Worm (Caenorhabditis elegans) whole organism, young adult: ENCODE data around the gene oac-7.

Source experiments
- B0019.2 ChIP-seq: fragments of 200-800 bp; sonication (Bioruptor generic); conservative IDR thresholded peaks from 2 replicates; pipeline ENCODE4 v1.3.6; 2022; ENCODE audit warnings: missing genetic modification reagents, missing genetic modification characterization, missing compliant biosample characterization
- B0035.1 ChIP-seq: sonication (generic microtip); optimal IDR thresholded peaks from 2 replicates; lab custom pipeline; 2016; ENCODE audit warnings: missing genetic modification characterization, mild to moderate bottlenecking, missing compliant biosample characterization, missing genotype, missing genetic modification reagents
- C06A6.2 ChIP-seq: fragments of 200-800 bp; sonication (Bioruptor generic); conservative IDR thresholded peaks from 2 replicates; pipeline ENCODE4 v1.3.6; 2022; ENCODE audit warnings: missing genetic modification characterization, missing compliant biosample characterization
- C17E4.6 ChIP-seq: fragments of 200-800 bp; sonication (Bioruptor generic); IDR thresholded peaks from 2 replicates; pipeline ENCODE4 v1.3.6; 2022; ENCODE audit warnings: missing genetic modification reagents, missing genetic modification characterization, missing compliant biosample characterization
- F22D6.2 ChIP-seq: sonication (generic microtip); optimal IDR thresholded peaks from 2 replicates; lab custom pipeline; 2016; ENCODE audit warnings: mild to moderate bottlenecking, missing genetic modification characterization, missing compliant biosample characterization
- F23B12.7 ChIP-seq: sonication (generic microtip); optimal IDR thresholded peaks from 2 replicates; lab custom pipeline; 2017; ENCODE audit warnings: missing genetic modification characterization, mild to moderate bottlenecking, missing compliant biosample characterization, antibody characterized with exemption, moderate library complexity; ENCODE audit not compliant: insufficient read depth
- F33H1.4 ChIP-seq: fragments of 200-800 bp; sonication (Bioruptor generic); IDR thresholded peaks from 2 replicates; pipeline ENCODE4 v1.3.6; 2022; ENCODE audit warnings: missing genetic modification reagents, missing genetic modification characterization, missing compliant biosample characterization
- F37B4.10 ChIP-seq: fragments of 200-800 bp; sonication (Bioruptor generic); IDR thresholded peaks from 2 replicates; pipeline ENCODE4 v1.3.6; 2022; ENCODE audit warnings: missing genetic modification characterization, missing compliant biosample characterization
- F39B2.1 ChIP-seq: fragments of 200-800 bp; sonication (Bioruptor generic); IDR thresholded peaks from 2 replicates; pipeline ENCODE4 v1.3.6; 2022; ENCODE audit warnings: missing genetic modification reagents, missing genetic modification characterization, missing compliant biosample characterization
- F57A8.1 ChIP-seq: fragments of 200-800 bp; sonication (Bioruptor generic); optimal IDR thresholded peaks from 2 replicates; lab custom pipeline; 2018; ENCODE audit warnings: mild to moderate bottlenecking, missing genetic modification characterization, moderate library complexity, missing compliant biosample characterization
- Y53G8AR.9 ChIP-seq: fragments of 200-800 bp; sonication (Bioruptor generic); conservative IDR thresholded peaks from 2 replicates; pipeline ENCODE4 v1.3.6; 2022; ENCODE audit warnings: missing genetic modification reagents, missing genetic modification characterization, missing compliant biosample characterization
- Y56A3A.18 ChIP-seq: fragments of 200-800 bp; sonication (Bioruptor generic); IDR thresholded peaks from 2 replicates; pipeline ENCODE4 v1.3.6; 2022; ENCODE audit warnings: missing genetic modification reagents, missing genetic modification characterization, missing compliant biosample characterization
- Y67H2A.10 ChIP-seq: fragments of 200-800 bp; sonication (Bioruptor generic); conservative IDR thresholded peaks from 2 replicates; pipeline ENCODE4 v1.3.6; 2022; ENCODE audit warnings: missing genetic modification reagents, missing genetic modification characterization, missing compliant biosample characterization
- Y95B8A.8 ChIP-seq: fragments of 200-800 bp; sonication (Bioruptor generic); IDR thresholded peaks from 2 replicates; pipeline ENCODE4 v1.3.6; 2022; ENCODE audit warnings: missing genetic modification reagents, missing genetic modification characterization, missing compliant biosample characterization
- ama-1 ChIP-seq, 3 experiments: fragments of 150-350 bp in 1 of 3; sonication (generic microtip) in 2 of 3; optimal IDR thresholded peaks; 2 replicates each; lab custom pipeline; 2014 to 2018; ENCODE audit warnings: missing biosample characterization in 2 of 3, missing genetic modification characterization in 2 of 3, missing genetic modification reagents in 2 of 3
- aptf-2 ChIP-seq: fragments of 200-800 bp; sonication (Bioruptor generic); conservative IDR thresholded peaks from 2 replicates; pipeline ENCODE4 v1.3.6; 2022; ENCODE audit warnings: missing genetic modification reagents, missing genetic modification characterization, missing compliant biosample characterization
- athp-1 ChIP-seq: sonication (generic microtip); optimal IDR thresholded peaks from 2 replicates; lab custom pipeline; 2017; ENCODE audit warnings: mild to moderate bottlenecking, missing genetic modification characterization, missing compliant biosample characterization
- attf-3 ChIP-seq: fragments of 200-800 bp; sonication (Bioruptor generic); conservative IDR thresholded peaks from 2 replicates; pipeline ENCODE4 v1.3.6; 2022; ENCODE audit warnings: missing genetic modification reagents, missing genetic modification characterization, missing compliant biosample characterization
- attf-6 ChIP-seq: fragments of 200-800 bp; sonication (Bioruptor generic); IDR thresholded peaks from 2 replicates; pipeline ENCODE4 v1.3.6; 2022; ENCODE audit warnings: missing genetic modification reagents, missing genetic modification characterization, missing compliant biosample characterization
- bed-1 ChIP-seq: fragments of 200-800 bp; sonication (Bioruptor generic); IDR thresholded peaks from 2 replicates; pipeline ENCODE4 v1.3.6; 2022; ENCODE audit warnings: missing genetic modification reagents, missing genetic modification characterization, missing compliant biosample characterization
- cebp-1 ChIP-seq, 2 experiments: fragments of 200-800 bp in 1 of 2; sonication (Bioruptor generic) in 1 of 2; sonication (generic microtip) in 1 of 2; IDR thresholded peaks in 1 of 2; optimal IDR thresholded peaks in 1 of 2; 2 replicates each; pipeline versions ENCODE4 v1.3.6 to Lab custom; 2017 to 2022; ENCODE audit warnings: missing compliant biosample characterization in 2 of 2, missing genetic modification characterization in 2 of 2, mild to moderate bottlenecking in 1 of 2, missing genetic modification reagents in 1 of 2, moderate library complexity in 1 of 2
- ceh-27 ChIP-seq: fragments of 200-800 bp; sonication (Bioruptor generic); optimal IDR thresholded peaks from 2 replicates; lab custom pipeline; 2018; ENCODE audit warnings: mild to moderate bottlenecking, missing genetic modification characterization, moderate library complexity, missing compliant biosample characterization
- ceh-58 ChIP-seq: fragments of 200-800 bp; sonication (Bioruptor generic); IDR thresholded peaks from 2 replicates; pipeline ENCODE4 v1.3.6; 2022; ENCODE audit warnings: missing genetic modification characterization, missing compliant biosample characterization
- ceh-79 ChIP-seq: sonication (generic microtip); optimal IDR thresholded peaks from 2 replicates; lab custom pipeline; 2017; ENCODE audit warnings: mild to moderate bottlenecking, missing genetic modification characterization, missing compliant biosample characterization
- ceh-91 ChIP-seq: fragments of 200-800 bp; sonication (Bioruptor generic); IDR thresholded peaks from 2 replicates; pipeline ENCODE4 v1.3.6; 2022; ENCODE audit warnings: missing genetic modification reagents, missing genetic modification characterization, missing compliant biosample characterization
- die-1 ChIP-seq: sonication (generic microtip); optimal IDR thresholded peaks from 2 replicates; lab custom pipeline; 2016; ENCODE audit warnings: missing genotype, mild to moderate bottlenecking, missing genetic modification characterization, missing compliant biosample characterization
- dpff-1 ChIP-seq: sonication (generic microtip); optimal IDR thresholded peaks from 2 replicates; lab custom pipeline; 2017; ENCODE audit warnings: mild to moderate bottlenecking, missing genetic modification characterization, missing compliant biosample characterization
- egrh-3 ChIP-seq: fragments of 200-800 bp; sonication (Bioruptor generic); IDR thresholded peaks from 2 replicates; pipeline ENCODE4 v1.3.6; 2022; ENCODE audit warnings: missing genetic modification reagents, missing genetic modification characterization, missing compliant biosample characterization
- fkh-3 ChIP-seq: sonication (generic microtip); optimal IDR thresholded peaks from 2 replicates; lab custom pipeline; 2016; ENCODE audit warnings: mild to moderate bottlenecking, missing genetic modification characterization, missing compliant biosample characterization
- hsf-1 ChIP-seq: fragments of 200-800 bp; sonication (Bioruptor generic); IDR thresholded peaks from 2 replicates; pipeline ENCODE4 v1.3.6; 2022; ENCODE audit warnings: missing genetic modification reagents, missing genetic modification characterization, missing compliant biosample characterization
- lin-54 ChIP-seq: fragments of 200-800 bp; sonication (Bioruptor generic); optimal IDR thresholded peaks from 2 replicates; lab custom pipeline; 2018; ENCODE audit warnings: mild to moderate bottlenecking, missing genetic modification characterization, missing compliant biosample characterization
- lsy-27 ChIP-seq: sonication (generic microtip); optimal IDR thresholded peaks from 2 replicates; lab custom pipeline; 2017; ENCODE audit warnings: missing genetic modification characterization, mild to moderate bottlenecking, missing compliant biosample characterization, antibody characterized with exemption, missing genotype, borderline replicate concordance; ENCODE audit not compliant: insufficient read depth
- madf-8 ChIP-seq: fragments of 200-800 bp; sonication (Bioruptor generic); conservative IDR thresholded peaks from 2 replicates; pipeline ENCODE4 v1.3.6; 2022; ENCODE audit warnings: missing genetic modification reagents, missing genetic modification characterization, missing compliant biosample characterization
- mel-28 ChIP-seq: sonication (generic microtip); optimal IDR thresholded peaks from 2 replicates; lab custom pipeline; 2016; ENCODE audit warnings: borderline replicate concordance, mild to moderate bottlenecking, missing genetic modification characterization, missing compliant biosample characterization
- nfya-1 ChIP-seq: sonication (generic microtip); optimal IDR thresholded peaks from 2 replicates; lab custom pipeline; 2017; ENCODE audit warnings: antibody characterized with exemption, missing compliant biosample characterization, missing genetic modification characterization, borderline replicate concordance; ENCODE audit not compliant: insufficient read depth
- nhr-27 ChIP-seq: fragments of 200-800 bp; sonication (Bioruptor generic); optimal IDR thresholded peaks from 2 replicates; lab custom pipeline; 2018; ENCODE audit warnings: mild to moderate bottlenecking, missing genetic modification characterization, moderate library complexity, missing compliant biosample characterization
- nhr-80 ChIP-seq: sonication (generic microtip); optimal IDR thresholded peaks from 2 replicates; lab custom pipeline; 2016; ENCODE audit warnings: missing genetic modification characterization, missing compliant biosample characterization
- nhr-90 ChIP-seq: sonication (generic microtip); optimal IDR thresholded peaks from 2 replicates; lab custom pipeline; 2016; ENCODE audit warnings: missing genotype, mild to moderate bottlenecking, missing genetic modification characterization, missing compliant biosample characterization
- rcor-1 ChIP-seq: fragments of 200-800 bp; sonication (Bioruptor generic); IDR thresholded peaks from 2 replicates; pipeline ENCODE4 v1.3.6; 2022; ENCODE audit warnings: missing genetic modification reagents, missing genetic modification characterization, missing compliant biosample characterization
- rpc-1 ChIP-seq, 2 experiments: fragments of 150-350 bp in 1 of 2; sonication (generic microtip) in 1 of 2; optimal IDR thresholded peaks; 2 replicates each; lab custom pipeline; 2014 to 2018; ENCODE audit warnings: missing biosample characterization in 1 of 2, missing genetic modification characterization in 1 of 2, missing genetic modification reagents in 1 of 2, missing genotype in 1 of 2
- tbp1 ChIP-seq: fragments of 200-800 bp; sonication (Bioruptor generic); optimal IDR thresholded peaks from 2 replicates; lab custom pipeline; 2018; ENCODE audit warnings: mild to moderate bottlenecking, missing genetic modification characterization, missing compliant biosample characterization
- tbx-9 ChIP-seq: sonication (generic microtip); optimal IDR thresholded peaks from 2 replicates; lab custom pipeline; 2016; ENCODE audit warnings: borderline replicate concordance, missing genetic modification characterization, inconsistent platforms, missing compliant biosample characterization
- xnd-1 ChIP-seq: sonication (generic microtip); optimal IDR thresholded peaks from 2 replicates; lab custom pipeline; 2016; ENCODE audit warnings: missing genotype, missing genetic modification reagents, missing genetic modification characterization, missing compliant biosample characterization
- ztf-22 ChIP-seq: fragments of 200-800 bp; sonication (Bioruptor generic); optimal IDR thresholded peaks from 2 replicates; lab custom pipeline; 2018; ENCODE audit warnings: mild to moderate bottlenecking, missing genetic modification characterization, moderate library complexity, missing compliant biosample characterization
- ztf-28 ChIP-seq: fragments of 200-800 bp; sonication (Bioruptor generic); IDR thresholded peaks from 2 replicates; pipeline ENCODE4 v1.3.6; 2022; ENCODE audit warnings: missing genetic modification reagents, missing genetic modification characterization, missing compliant biosample characterization
- ztf-3 ChIP-seq: fragments of 200-800 bp; sonication (Bioruptor generic); optimal IDR thresholded peaks from 2 replicates; lab custom pipeline; 2018; ENCODE audit warnings: mild to moderate bottlenecking, missing genetic modification characterization, missing compliant biosample characterization
- ztf-6 ChIP-seq: fragments of 200-800 bp; sonication (Bioruptor generic); IDR thresholded peaks from 2 replicates; pipeline ENCODE4 v1.3.6; 2022; ENCODE audit warnings: missing genetic modification reagents, missing genetic modification characterization, missing compliant biosample characterization

Gene oac-7

ce11 chrV:16355941-16356340 lies 46.3 kb downstream of the oac-7 start (continued):
- TF ChIP-seq attf-3 (GFP tag; lab: Robert Waterston, UW), result peak; percentile 45; the same call in 1 of the 2 replicates
- peak; percentile 81 for TF ChIP-seq C06A6.2 (GFP tag; lab: Robert Waterston, UW)
- 0 out of 2 replicates have a peak, but pooled peaks have one; percentile 12 for TF ChIP-seq ztf-6 (GFP tag; lab: Robert Waterston, UW)
- no peak for TF ChIP-seq madf-8 (GFP tag; lab: Robert Waterston, UW)
- TF ChIP-seq nfya-1 (tag; lab: Kevin White, UChicago), result no peak
- TF ChIP-seq aptf-2 (GFP tag; lab: Robert Waterston, UW), result no peak
- TF ChIP-seq hsf-1, result no peak
- TF ChIP-seq F33H1.4 (GFP tag; lab: Robert Waterston, UW), result no peak; the same call in 1 of the 2 replicates
- 0 out of 2 replicates have a peak, but pooled peaks have one; percentile 9 for TF ChIP-seq ceh-91 (GFP tag; lab: Robert Waterston, UW)
- TF ChIP-seq xnd-1 (tag; lab: Kevin White, UChicago), result no peak
- no peak for TF ChIP-seq Y67H2A.10 (GFP tag; lab: Robert Waterston, UW)
- peak; percentile 78; the same call in 1 of the 2 replicates for TF ChIP-seq Y95B8A.8 (GFP tag; lab: Robert Waterston, UW)
- peak; percentile 43 for TF ChIP-seq mel-28
- TF ChIP-seq nhr-27 (tag; lab: Kevin White, UChicago), result peak; percentile 14
- no peak for TF ChIP-seq bed-1
- TF ChIP-seq ceh-58, result no peak
- TF ChIP-seq F39B2.1 (GFP tag; lab: Robert Waterston, UW), result no peak
- TF ChIP-seq cebp-1 (GFP tag; IDR thresholded peaks at IDR 0.05; lab: Robert Waterston, UW), result no peak
- peak; percentile 89 for TF ChIP-seq cebp-1 (tag; optimal IDR thresholded peaks at IDR 0.05; lab: Kevin White, UChicago)
- peak; percentile 61; the same call in 1 of the 2 replicates for TF ChIP-seq C17E4.6
- peak; percentile 53 for TF ChIP-seq die-1
- no peak for TF ChIP-seq ama-1 (optimal IDR thresholded peaks at IDR 0.05; lab: Kevin White, UChicago)
- TF ChIP-seq ama-1 (GFP tag; optimal IDR thresholded peaks at IDR 0.05; lab: Kevin White, UChicago), result no peak
- TF ChIP-seq ztf-22 (GFP tag; lab: Kevin White, UChicago), result peak; percentile 84
- TF ChIP-seq Y56A3A.18 (GFP tag; lab: Robert Waterston, UW), result peak; percentile 86
- TF ChIP-seq fkh-3 (tag; lab: Kevin White, UChicago), result no peak
- no peak for TF ChIP-seq dpff-1
- TF ChIP-seq athp-1, result peak; percentile 83
- TF ChIP-seq ztf-3, result peak; percentile 23
- peak; percentile 63 for TF ChIP-seq nhr-90 (tag; lab: Kevin White, UChicago)
- peak; percentile 72 for TF ChIP-seq lin-54
- peak; percentile 82 for TF ChIP-seq ceh-27 (GFP tag; lab: Kevin White, UChicago)
- TF ChIP-seq lsy-27 (tag; lab: Kevin White, UChicago), result no peak
- peak; percentile 11 for TF ChIP-seq F22D6.2 (tag; lab: Kevin White, UChicago)
- TF ChIP-seq B0019.2 (GFP tag; lab: Robert Waterston, UW), result no peak
- no peak for TF ChIP-seq ztf-28
- TF ChIP-seq attf-6 (GFP tag; lab: Robert Waterston, UW), result peak; percentile 73
- no peak for TF ChIP-seq tbx-9 (tag; lab: Kevin White, UChicago)
- TF ChIP-seq nhr-80 (tag; lab: Kevin White, UChicago), result peak; percentile 82
- no peak for TF ChIP-seq rpc-1 (optimal IDR thresholded peaks at IDR 0.05; lab: Kevin White, UChicago)
- no peak for TF ChIP-seq rpc-1 (tag; optimal IDR thresholded peaks at IDR 0.05; lab: Kevin White, UChicago)
- no peak for TF ChIP-seq F37B4.10 (GFP tag; lab: Robert Waterston, UW)
- peak; percentile 81 for TF ChIP-seq Y53G8AR.9
- TF ChIP-seq B0035.1 (tag; lab: Kevin White, UChicago), result peak; percentile 28
- TF ChIP-seq ceh-79 (tag; lab: Kevin White, UChicago), result no peak
- TF ChIP-seq F57A8.1 (GFP tag; lab: Kevin White, UChicago), result no peak
- peak; percentile 66 for TF ChIP-seq tbp1 (GFP tag; lab: Kevin White, UChicago)
- peak; percentile 75 for TF ChIP-seq egrh-3
- no peak for TF ChIP-seq rcor-1
- TF ChIP-seq F23B12.7 (tag; lab: Kevin White, UChicago), result no peak
